Fruit fly (Drosophila melanogaster) Kc167 (cell line): Measurements from ENCODE around the gene AsnS.

Source experiments
- Myc ChIP-seq: fragments of >200 bp; optimal IDR thresholded peaks from 2 replicates; lab custom pipeline; 2017; ENCODE audit warnings: missing external identifiers
- Sin3A ChIP-seq: fragments of >200 bp; optimal IDR thresholded peaks from 2 replicates; lab custom pipeline; 2018; ENCODE audit warnings: missing external identifiers
- h ChIP-seq: fragments of >200 bp; optimal IDR thresholded peaks from 3 replicates; lab custom pipeline; 2018; ENCODE audit warnings: missing external identifiers
- insv ChIP-seq: fragments of >200 bp; optimal IDR thresholded peaks from 3 replicates; lab custom pipeline; 2018; ENCODE audit warnings: missing external identifiers
- psq ChIP-seq: fragments of >200 bp; optimal IDR thresholded peaks from 2 replicates; lab custom pipeline; 2017; ENCODE audit warnings: missing external identifiers
- ttk ChIP-seq: sonication (Bioruptor generic); optimal IDR thresholded peaks from 2 replicates; lab custom pipeline; 2017; ENCODE audit warnings: missing external identifiers

- TF ChIP-seq psq (lab: Kevin White, UChicago) (no peak), h (lab: Kevin White, UChicago) (no peak), ttk (no peak), insv (lab: Kevin White, UChicago) (peak; percentile 97), Myc (lab: Kevin White, UChicago) (no peak), Sin3A (lab: Kevin White, UChicago) (no peak)
Measured at dm6 chr3L:21202029-21202776, 29.3 kb downstream of the AsnS start.
